Fruit fly (Drosophila melanogaster): ENCODE measurements around the gene CG31109.

CG31109 gene

dm6 chr3R:25054451-25055188 lies at the start of gene CG31109:
TSS of gene CG31109 (minus strand) at chr3R:25054653.
- TF ChIP-seq psq (optimal IDR thresholded peaks at IDR 0.05) (no peak), insv (optimal IDR thresholded peaks at IDR 0.05) (no peak), ttk (optimal IDR thresholded peaks at IDR 0.05) (no peak), Sin3A (optimal IDR thresholded peaks at IDR 0.05) (no peak), Myc (optimal IDR thresholded peaks at IDR 0.05) (no peak), h (optimal IDR thresholded peaks at IDR 0.05) (no peak)

- TF ChIP-seq insv (optimal IDR thresholded peaks at IDR 0.05) (no peak), Myc (optimal IDR thresholded peaks at IDR 0.05) (no peak), Sin3A (optimal IDR thresholded peaks at IDR 0.05) (no peak), h (optimal IDR thresholded peaks at IDR 0.05) (no peak), psq (optimal IDR thresholded peaks at IDR 0.05) (no peak), ttk (optimal IDR thresholded peaks at IDR 0.05) (no peak)
Observed at dm6 chr3R:25102253-25102652, 47.8 kb upstream of the CG31109 start, which contains the start of gene CG45095. TSS of gene CG45095 (plus strand) at chr3R:25102553.

- TF ChIP-seq Myc (optimal IDR thresholded peaks at IDR 0.05): no peak
Observed at dm6 chr3R:25097486-25097885, 43.0 kb upstream of the CG31109 start, which contains the start of the genes CG33095 and CG33096. TSS of gene CG33095 (plus strand) at chr3R:25097672. TSS of gene CG33096 (plus strand) at chr3R:25097672.

- no peak for TF ChIP-seq Myc (optimal IDR thresholded peaks at IDR 0.05)
- TF ChIP-seq insv (optimal IDR thresholded peaks at IDR 0.05): no peak
- no peak for TF ChIP-seq ttk (optimal IDR thresholded peaks at IDR 0.05)
- no peak for TF ChIP-seq psq (optimal IDR thresholded peaks at IDR 0.05)
- TF ChIP-seq h (optimal IDR thresholded peaks at IDR 0.05): no peak
- no peak for TF ChIP-seq Sin3A (optimal IDR thresholded peaks at IDR 0.05)
Observed at dm6 chr3R:25094639-25095038, 40.2 kb upstream of the CG31109 start, which contains the start of gene fd96Cb. TSS of gene fd96Cb (plus strand) at chr3R:25095012.

dm6 chr3R:25082348-25082747 lies 27.9 kb upstream of the CG31109 start, which contains the start of gene fd96Ca:
TSS of gene fd96Ca (plus strand) at chr3R:25082684.
- no peak for TF ChIP-seq psq (optimal IDR thresholded peaks at IDR 0.05)
- no peak for TF ChIP-seq h (optimal IDR thresholded peaks at IDR 0.05)
- no peak for TF ChIP-seq insv (optimal IDR thresholded peaks at IDR 0.05)
- TF ChIP-seq Myc (optimal IDR thresholded peaks at IDR 0.05): no peak
- TF ChIP-seq Sin3A (optimal IDR thresholded peaks at IDR 0.05): no peak
- no peak for TF ChIP-seq ttk (optimal IDR thresholded peaks at IDR 0.05)

- TF ChIP-seq insv (optimal IDR thresholded peaks at IDR 0.05) (no peak), h (optimal IDR thresholded peaks at IDR 0.05) (no peak), psq (optimal IDR thresholded peaks at IDR 0.05) (no peak), Myc (optimal IDR thresholded peaks at IDR 0.05) (no peak), Sin3A (optimal IDR thresholded peaks at IDR 0.05) (no peak), ttk (optimal IDR thresholded peaks at IDR 0.05) (no peak)
Observed at dm6 chr3R:25080446-25080845, 26.0 kb upstream of the CG31109 start.

- TF ChIP-seq h (optimal IDR thresholded peaks at IDR 0.05) (no peak), ttk (optimal IDR thresholded peaks at IDR 0.05) (no peak), Sin3A (optimal IDR thresholded peaks at IDR 0.05) (no peak), insv (optimal IDR thresholded peaks at IDR 0.05) (no peak), psq (optimal IDR thresholded peaks at IDR 0.05) (no peak), Myc (optimal IDR thresholded peaks at IDR 0.05) (no peak)
Observed at dm6 chr3R:25078665-25079064, 24.2 kb upstream of the CG31109 start.

dm6 chr3R:25077280-25077820 lies 22.9 kb upstream of the CG31109 start:
- no peak for TF ChIP-seq ttk (optimal IDR thresholded peaks at IDR 0.05)
- no peak for TF ChIP-seq psq (optimal IDR thresholded peaks at IDR 0.05)
- TF ChIP-seq insv (optimal IDR thresholded peaks at IDR 0.05): no peak

dm6 chr3R:25074558-25074964 lies 20.1 kb upstream of the CG31109 start, which contains the start of the genes shams and CG11920:
TSS of gene shams (minus strand) at chr3R:25074607.
TSS of gene CG11920 (plus strand) at chr3R:25074877.
- TF ChIP-seq h (optimal IDR thresholded peaks at IDR 0.05): no peak
- no peak for TF ChIP-seq insv (optimal IDR thresholded peaks at IDR 0.05)
- no peak for TF ChIP-seq ttk (optimal IDR thresholded peaks at IDR 0.05)
- TF ChIP-seq Myc (optimal IDR thresholded peaks at IDR 0.05): no peak
- no peak for TF ChIP-seq Sin3A (optimal IDR thresholded peaks at IDR 0.05)
- no peak for TF ChIP-seq psq (optimal IDR thresholded peaks at IDR 0.05)

dm6 chr3R:25070871-25071270 lies 16.4 kb upstream of the CG31109 start, which contains the start of gene CG11836:
TSS of gene CG11836 (plus strand) at chr3R:25071126.
- TF ChIP-seq ttk (optimal IDR thresholded peaks at IDR 0.05) (no peak), Sin3A (optimal IDR thresholded peaks at IDR 0.05) (no peak), Myc (optimal IDR thresholded peaks at IDR 0.05) (no peak)

- no peak for TF ChIP-seq h (optimal IDR thresholded peaks at IDR 0.05)
- no peak for TF ChIP-seq Myc (optimal IDR thresholded peaks at IDR 0.05)
- no peak for TF ChIP-seq Sin3A (optimal IDR thresholded peaks at IDR 0.05)
- no peak for TF ChIP-seq ttk (optimal IDR thresholded peaks at IDR 0.05)
- TF ChIP-seq insv (optimal IDR thresholded peaks at IDR 0.05): no peak
- no peak for TF ChIP-seq psq (optimal IDR thresholded peaks at IDR 0.05)
Observed at dm6 chr3R:25069569-25069968, 15.1 kb upstream of the CG31109 start, which contains the start of the genes Stt3B and CG11839. TSS of gene Stt3B (minus strand) at chr3R:25069637. TSS of gene CG11839 (plus strand) at chr3R:25069927.

- TF ChIP-seq Myc (optimal IDR thresholded peaks at IDR 0.05): no peak
- no peak for TF ChIP-seq psq (optimal IDR thresholded peaks at IDR 0.05)
- no peak for TF ChIP-seq Sin3A (optimal IDR thresholded peaks at IDR 0.05)
- no peak for TF ChIP-seq h (optimal IDR thresholded peaks at IDR 0.05)
- no peak for TF ChIP-seq ttk (optimal IDR thresholded peaks at IDR 0.05)
Observed at dm6 chr3R:25066856-25067255, 12.4 kb upstream of the CG31109 start.
